Worm (Caenorhabditis elegans) whole organism, L3 larva: Measurements from ENCODE around the gene ags-3.

Experiments
- nhr-43 ChIP-seq: sonication (generic microtip); optimal IDR thresholded peaks from 2 replicates; lab custom pipeline; 2016; ENCODE audit warnings: mild to moderate bottlenecking, missing genetic modification characterization, missing compliant biosample characterization; ENCODE audit not compliant: poor library complexity, severe bottlenecking
- tbx-2 ChIP-seq: sonication (generic microtip); optimal IDR thresholded peaks from 2 replicates; lab custom pipeline; 2016; ENCODE audit warnings: mild to moderate bottlenecking, missing genetic modification characterization, missing compliant biosample characterization

DNA sequence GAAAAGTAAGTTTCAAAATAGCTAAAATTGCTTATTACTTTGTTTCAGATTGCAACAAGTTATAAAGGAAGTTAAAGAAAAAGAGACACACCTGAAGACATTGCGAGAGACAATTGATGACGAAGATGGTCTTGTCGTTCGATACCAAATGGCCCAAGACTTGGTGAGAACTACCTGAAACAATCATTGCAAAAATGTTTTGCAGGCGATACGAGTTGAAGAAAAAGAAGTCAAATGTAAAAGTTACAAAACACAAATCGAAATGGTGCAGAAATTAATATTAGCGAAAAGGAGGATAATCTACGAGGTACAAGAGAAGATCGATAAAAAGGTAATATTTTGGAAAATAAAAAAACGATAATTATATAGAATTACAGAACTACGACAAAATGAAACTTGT lies 23.7 kb downstream of the ags-3 start, which contains the start of gene rga-8:
- TF ChIP-seq tbx-2 (tag; lab: Kevin White, UChicago) (no peak), nhr-43 (tag; lab: Kevin White, UChicago) (no peak)
